Worm (Caenorhabditis elegans): ENCODE data around the gene vhl-1.

DNA sequence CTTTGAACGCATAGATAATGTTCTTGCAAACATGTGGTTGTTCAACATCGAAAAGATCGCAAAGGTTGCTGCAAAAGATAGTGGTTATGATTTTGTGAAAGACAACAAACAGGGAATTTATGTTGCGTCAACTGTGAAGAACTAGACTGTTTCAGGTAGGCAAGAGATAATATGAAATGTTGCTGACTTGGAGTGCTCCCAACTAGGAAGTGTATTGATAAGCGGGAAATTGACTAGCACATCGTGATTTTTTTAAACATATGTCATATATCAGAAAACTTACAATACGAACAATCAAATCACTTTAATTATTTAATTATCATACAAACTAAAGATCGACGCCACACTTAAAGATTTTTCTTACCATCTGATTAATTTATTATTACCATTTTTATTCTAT, 16.1 kb downstream of the vhl-1 start:
- TF ChIP-seq ama-1 (optimal IDR thresholded peaks at IDR 0.05) (no peak), ceh-16 (tag; optimal IDR thresholded peaks at IDR 0.05) (no peak), skn-1 (tag; optimal IDR thresholded peaks at IDR 0.05) (no peak)

All from whole organism, L3 larva.